Fruit fly (Drosophila melanogaster): Measurements from ENCODE around the gene CG11885.

- TF ChIP-seq Abd-B (GFP tag; optimal IDR thresholded peaks at IDR 0.05): no peak
- no peak for TF ChIP-seq Mio (GFP tag; optimal IDR thresholded peaks at IDR 0.05)
- TF ChIP-seq jim (GFP tag; optimal IDR thresholded peaks at IDR 0.05): no peak
- TF ChIP-seq dl (GFP tag; optimal IDR thresholded peaks at IDR 0.05; ENCODE audit: insufficient read depth in 1 of 2, partially characterized antibody in 2 of 2): peak in 1 of 2 experiments; percentile 19
- no peak for TF ChIP-seq CG9705 (GFP tag; optimal IDR thresholded peaks at IDR 0.05)
- TF ChIP-seq sv (GFP tag; optimal IDR thresholded peaks at IDR 0.05): no peak
- no peak for TF ChIP-seq tai (GFP tag; optimal IDR thresholded peaks at IDR 0.05)
Measured at dm6 chr2L:431629-431984, 10.4 kb upstream of the CG11885 start.

Measured in whole organism, wandering third instar larva.